Fruit fly (Drosophila melanogaster) Kc167 (cell line): ENCODE measurements around the gene CG13933.

ENCODE experiments used
- h ChIP-seq: fragments of >200 bp; optimal IDR thresholded peaks from 3 replicates; lab custom pipeline; 2018; ENCODE audit warnings: missing external identifiers
- insv ChIP-seq: fragments of >200 bp; optimal IDR thresholded peaks from 3 replicates; lab custom pipeline; 2018; ENCODE audit warnings: missing external identifiers
- ttk ChIP-seq: sonication (Bioruptor generic); optimal IDR thresholded peaks from 2 replicates; lab custom pipeline; 2017; ENCODE audit warnings: missing external identifiers

DNA sequence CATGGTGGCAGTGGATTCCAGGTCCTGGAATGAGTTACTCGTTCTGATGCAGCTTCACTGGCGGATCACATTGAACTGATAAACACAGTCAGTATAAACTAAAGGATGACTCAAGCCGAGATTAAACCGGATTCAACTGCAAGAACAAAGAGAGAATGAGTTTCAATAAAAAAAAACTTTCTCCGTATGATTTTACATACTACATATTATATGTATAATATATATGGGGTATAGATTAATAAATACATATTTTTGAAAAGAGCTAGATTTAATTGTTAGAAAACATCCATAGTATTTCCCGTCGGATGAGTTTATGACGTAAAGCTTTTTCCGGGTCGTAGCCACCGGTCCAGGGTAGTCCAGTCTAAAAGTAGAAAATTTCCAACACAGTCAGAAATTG, 50.9 kb downstream of the CG13933 start, which contains the start of gene CG12035:
- TF ChIP-seq h (no peak), insv (lab: Kevin White, UChicago) (no peak), ttk (lab: Kevin White, UChicago) (no peak)
